Worm (Caenorhabditis elegans): ENCODE data around the gene cux-7.

- no peak for TF ChIP-seq ztf-25 (GFP tag; IDR thresholded peaks at IDR 0.05)
- TF ChIP-seq nhr-179 (tag; optimal IDR thresholded peaks at IDR 0.05) = no peak
- no peak for TF ChIP-seq ztf-6 (GFP tag; IDR thresholded peaks at IDR 0.05)
- no peak for TF ChIP-seq akir-1 (GFP tag; optimal IDR thresholded peaks at IDR 0.05)
- no peak for TF ChIP-seq nhr-90 (tag; optimal IDR thresholded peaks at IDR 0.05)
- TF ChIP-seq Y95B8A.8 (GFP tag; IDR thresholded peaks at IDR 0.05) = no peak
- TF ChIP-seq nfya-1 (tag; optimal IDR thresholded peaks at IDR 0.05; ENCODE audit: borderline replicate concordance, insufficient read depth) = no peak
- TF ChIP-seq snpc-4 (GFP tag; optimal IDR thresholded peaks at IDR 0.05) = no peak
- no peak for TF ChIP-seq snpc-4 (tag; optimal IDR thresholded peaks at IDR 0.05)
- no peak for TF ChIP-seq dpl-1 (GFP tag; optimal IDR thresholded peaks at IDR 0.05)
- TF ChIP-seq hsf-1 (GFP tag; IDR thresholded peaks at IDR 0.05) = no peak
- TF ChIP-seq F49E8.2 (tag; optimal IDR thresholded peaks at IDR 0.05; ENCODE audit: insufficient read depth) = no peak
- no peak for TF ChIP-seq snpc-1.3 (tag; optimal IDR thresholded peaks at IDR 0.05; ENCODE audit: insufficient read depth)
- no peak for TF ChIP-seq ceh-27 (GFP tag; optimal IDR thresholded peaks at IDR 0.05)
- TF ChIP-seq sea-2 (GFP tag; IDR thresholded peaks at IDR 0.05) = no peak
These were observed 37.4 kb upstream of the cux-7 start for ce11 chrIII:7557930-7558470.
